Worm (Caenorhabditis elegans) whole organism, mixed stage, embryonic: ENCODE measurements around the gene exh-1.

Experiments used
- M03D4.4 ChIP-seq: sonication (generic microtip); optimal IDR thresholded peaks from 2 replicates; lab custom pipeline; 2017; ENCODE audit warnings: mild to moderate bottlenecking, missing genetic modification characterization, missing compliant biosample characterization
- bed-3 ChIP-seq: fragments of 200-800 bp; sonication (Bioruptor generic); optimal IDR thresholded peaks from 3 replicates; lab custom pipeline; 2018; ENCODE audit warnings: mild to moderate bottlenecking, missing genetic modification characterization, moderate library complexity, missing compliant biosample characterization
- blmp-1 ChIP-seq: fragments of 150-350 bp; optimal IDR thresholded peaks from 2 replicates; lab custom pipeline; 2014; ENCODE audit warnings: missing biosample characterization, missing genetic modification characterization
- ceh-39 ChIP-seq: fragments of 150-350 bp; optimal IDR thresholded peaks from 2 replicates; lab custom pipeline; 2014; ENCODE audit warnings: missing biosample characterization, missing genetic modification characterization
- ceh-43 ChIP-seq: fragments of 200-800 bp; sonication (Bioruptor generic); optimal IDR thresholded peaks from 2 replicates; lab custom pipeline; 2018; ENCODE audit warnings: mild to moderate bottlenecking, missing genetic modification characterization, moderate library complexity, missing compliant biosample characterization
- ces-1 ChIP-seq: fragments of 150-350 bp; optimal IDR thresholded peaks from 2 replicates; lab custom pipeline; 2014; ENCODE audit warnings: missing biosample characterization, missing genetic modification reagents, missing genetic modification characterization
- cnd-1 ChIP-seq: fragments of 200-800 bp; sonication (Bioruptor generic); optimal IDR thresholded peaks from 2 replicates; lab custom pipeline; 2018; ENCODE audit warnings: mild to moderate bottlenecking, missing genetic modification characterization, missing compliant biosample characterization
- drap-1 ChIP-seq: fragments of 200-800 bp; sonication (Bioruptor generic); optimal IDR thresholded peaks from 3 replicates; lab custom pipeline; 2018; ENCODE audit warnings: mild to moderate bottlenecking, missing genetic modification characterization, missing compliant biosample characterization
- elt-1 ChIP-seq: sonication (generic microtip); optimal IDR thresholded peaks from 2 replicates; lab custom pipeline; 2017; ENCODE audit warnings: missing genetic modification characterization, mild to moderate bottlenecking, missing compliant biosample characterization, antibody characterized with exemption, moderate library complexity, borderline replicate concordance; ENCODE audit not compliant: insufficient read depth
- elt-3 ChIP-seq: fragments of 150-350 bp; optimal IDR thresholded peaks from 2 replicates; lab custom pipeline; 2014; ENCODE audit warnings: missing biosample characterization, missing genetic modification characterization
- flh-1 ChIP-seq: fragments of 200-800 bp; sonication (Bioruptor generic); optimal IDR thresholded peaks from 2 replicates; lab custom pipeline; 2018; ENCODE audit warnings: mild to moderate bottlenecking, missing genetic modification characterization, moderate library complexity, missing compliant biosample characterization
- hlh-1 ChIP-seq: fragments of 150-350 bp; optimal IDR thresholded peaks from 2 replicates; lab custom pipeline; 2014; ENCODE audit warnings: missing biosample characterization, missing genetic modification reagents, missing genetic modification characterization
- lin-13 ChIP-seq: fragments of 150-350 bp; optimal IDR thresholded peaks from 2 replicates; lab custom pipeline; 2014; ENCODE audit warnings: missing biosample characterization, missing genetic modification characterization
- lin-32 ChIP-seq: fragments of 200-800 bp; sonication (Bioruptor generic); optimal IDR thresholded peaks from 2 replicates; lab custom pipeline; 2018; ENCODE audit warnings: mild to moderate bottlenecking, missing genetic modification characterization, missing compliant biosample characterization
- lsy-2 ChIP-seq: fragments of 150-350 bp; optimal IDR thresholded peaks from 2 replicates; lab custom pipeline; 2014; ENCODE audit warnings: missing biosample characterization, missing genetic modification characterization
- mab-5 ChIP-seq: fragments of 150-350 bp; optimal IDR thresholded peaks from 2 replicates; lab custom pipeline; 2014; ENCODE audit warnings: missing biosample characterization, missing genetic modification characterization
- mep-1 ChIP-seq: fragments of 150-350 bp; optimal IDR thresholded peaks from 2 replicates; lab custom pipeline; 2017; ENCODE audit warnings: missing biosample characterization, missing genetic modification reagents, missing genetic modification characterization, inconsistent platforms
- mls-2 ChIP-seq: sonication (generic microtip); optimal IDR thresholded peaks from 2 replicates; lab custom pipeline; 2016; ENCODE audit warnings: mild to moderate bottlenecking, missing genetic modification characterization, moderate library complexity, missing compliant biosample characterization
- nhr-12 ChIP-seq: fragments of 150-350 bp; optimal IDR thresholded peaks from 2 replicates; lab custom pipeline; 2014; ENCODE audit warnings: missing biosample characterization, missing genetic modification characterization
- nhr-2 ChIP-seq: fragments of 150-350 bp; optimal IDR thresholded peaks from 2 replicates; lab custom pipeline; 2014; ENCODE audit warnings: missing biosample characterization, missing genetic modification characterization
- nhr-237 ChIP-seq: fragments of 150-350 bp; optimal IDR thresholded peaks from 2 replicates; lab custom pipeline; 2014; ENCODE audit warnings: missing biosample characterization, missing genetic modification characterization
- nhr-28 ChIP-seq: fragments of 150-350 bp; optimal IDR thresholded peaks from 2 replicates; lab custom pipeline; 2014; ENCODE audit warnings: missing biosample characterization, missing genetic modification characterization
- pha-4 ChIP-seq: fragments of 150-350 bp; optimal IDR thresholded peaks from 2 replicates; lab custom pipeline; 2018; ENCODE audit warnings: missing biosample characterization, missing genetic modification reagents, missing genetic modification characterization
- sem-2 ChIP-seq: fragments of 200-800 bp; sonication (Bioruptor generic); optimal IDR thresholded peaks from 2 replicates; lab custom pipeline; 2018; ENCODE audit warnings: mild to moderate bottlenecking, missing genetic modification characterization, missing compliant biosample characterization
- snpc-4 ChIP-seq: fragments of 150-350 bp; optimal IDR thresholded peaks from 2 replicates; lab custom pipeline; 2014; ENCODE audit warnings: missing biosample characterization, missing genetic modification characterization
- tbx-8 ChIP-seq: fragments of 200-800 bp; sonication (Bioruptor generic); optimal IDR thresholded peaks from 2 replicates; lab custom pipeline; 2018; ENCODE audit warnings: mild to moderate bottlenecking, missing genetic modification characterization, moderate library complexity, missing compliant biosample characterization
- unc-120 ChIP-seq: sonication (generic microtip); optimal IDR thresholded peaks from 2 replicates; lab custom pipeline; 2017; ENCODE audit warnings: missing genetic modification characterization, missing compliant biosample characterization; ENCODE audit not compliant: poor library complexity, severe bottlenecking
- unc-62 ChIP-seq: fragments of 150-350 bp; optimal IDR thresholded peaks from 2 replicates; lab custom pipeline; 2014; ENCODE audit warnings: missing biosample characterization, missing genetic modification reagents, missing genetic modification characterization
- zip-8 ChIP-seq: fragments of 150-350 bp; optimal IDR thresholded peaks from 2 replicates; lab custom pipeline; 2014; ENCODE audit warnings: missing biosample characterization, missing genetic modification characterization
- ztf-11 ChIP-seq: fragments of 150-350 bp; optimal IDR thresholded peaks from 2 replicates; lab custom pipeline; 2014; ENCODE audit warnings: missing biosample characterization, missing genetic modification characterization

The exh-1 gene

ce11 chrV:3166260-3166659 lies 9.4 kb downstream of the exh-1 start, which contains the start of gene C36C5.4:
TSS of gene C36C5.4 (plus strand) at chrV:3166560.
- TF ChIP-seq nhr-12 (tag; lab: Kevin White, UChicago) (no peak), tbx-8 (GFP tag; lab: Kevin White, UChicago) (no peak)
- TF ChIP-seq, all 35 proteins: peak for 0

ce11 chrV:3168650-3169049 lies 11.8 kb downstream of the exh-1 start, which contains the start of gene C36C5.15:
TSS of gene C36C5.15 (minus strand) at chrV:3168750.
- no peak for TF ChIP-seq nhr-2 (tag; lab: Kevin White, UChicago)
- TF ChIP-seq unc-120 (tag; lab: Kevin White, UChicago): no peak
- TF ChIP-seq pha-4: no peak
- TF ChIP-seq drap-1 (GFP tag; lab: Kevin White, UChicago): no peak
- no peak for TF ChIP-seq elt-3
- no peak for TF ChIP-seq cnd-1 (tag; lab: Kevin White, UChicago)
- TF ChIP-seq lsy-2 (tag; lab: Kevin White, UChicago): no peak
- no peak for TF ChIP-seq unc-62
- TF ChIP-seq nhr-12 (tag; lab: Kevin White, UChicago): no peak
- TF ChIP-seq nhr-237 (tag; lab: Kevin White, UChicago): no peak
- TF ChIP-seq zip-8 (tag; lab: Kevin White, UChicago): no peak
- TF ChIP-seq elt-1: no peak
- no peak for TF ChIP-seq ces-1 (GFP tag; lab: Kevin White, UChicago)
- TF ChIP-seq snpc-4 (tag; lab: Kevin White, UChicago): no peak
- no peak for TF ChIP-seq nhr-28 (tag; lab: Kevin White, UChicago)
- TF ChIP-seq bed-3 (GFP tag; lab: Kevin White, UChicago): no peak
- no peak for TF ChIP-seq flh-1
- no peak for TF ChIP-seq hlh-1 (tag; lab: Kevin White, UChicago)

- TF ChIP-seq lin-32 (GFP tag; lab: Kevin White, UChicago) (no peak), bed-3 (GFP tag; lab: Kevin White, UChicago) (no peak), lin-13 (tag; lab: Kevin White, UChicago) (no peak), mls-2 (tag; lab: Kevin White, UChicago) (no peak), ceh-39 (tag; lab: Kevin White, UChicago) (no peak), snpc-4 (tag; lab: Kevin White, UChicago) (no peak), drap-1 (GFP tag; lab: Kevin White, UChicago) (no peak), blmp-1 (tag; lab: Kevin White, UChicago) (no peak), cnd-1 (tag; lab: Kevin White, UChicago) (no peak), elt-3 (no peak), zip-8 (tag; lab: Kevin White, UChicago) (no peak), ces-1 (GFP tag; lab: Kevin White, UChicago) (no peak), sem-2 (GFP tag; lab: Kevin White, UChicago) (no peak), mab-5 (tag; lab: Kevin White, UChicago) (no peak), ztf-11 (tag; lab: Kevin White, UChicago) (no peak), unc-62 (no peak), ceh-43 (GFP tag; lab: Kevin White, UChicago) (no peak)
Observed at ce11 chrV:3169838-3170237, 13.0 kb downstream of the exh-1 start, which contains the start of gene srbc-6. TSS of gene srbc-6 (plus strand) at chrV:3170138.

ce11 chrV:3171625-3172024 lies 14.7 kb downstream of the exh-1 start:
- TF ChIP-seq mep-1 (tag; lab: Kevin White, UChicago) (no peak), M03D4.4 (no peak), ceh-43 (GFP tag; lab: Kevin White, UChicago) (no peak)

- TF ChIP-seq unc-62 (no peak), ceh-39 (tag; lab: Kevin White, UChicago) (no peak), hlh-1 (tag; lab: Kevin White, UChicago) (no peak), lin-13 (tag; lab: Kevin White, UChicago) (no peak), nhr-237 (tag; lab: Kevin White, UChicago) (no peak), snpc-4 (tag; lab: Kevin White, UChicago) (no peak), ces-1 (GFP tag; lab: Kevin White, UChicago) (no peak), drap-1 (GFP tag; lab: Kevin White, UChicago) (no peak), lsy-2 (tag; lab: Kevin White, UChicago) (no peak), nhr-2 (tag; lab: Kevin White, UChicago) (no peak), flh-1 (no peak), tbx-8 (GFP tag; lab: Kevin White, UChicago) (no peak), mls-2 (tag; lab: Kevin White, UChicago) (no peak)
Observed at ce11 chrV:3176161-3176560, 19.3 kb downstream of the exh-1 start, which contains the start of gene srab-8. TSS of gene srab-8 (plus strand) at chrV:3176461.
